Fruit fly (Drosophila melanogaster) whole organism, embryonic: ENCODE results near the gene CG33986.

Experiments
- Abd-B ChIP-seq: fragments of 200-800 bp; sonication (Bioruptor generic); optimal IDR thresholded peaks from 2 replicates; lab custom pipeline; 2018; ENCODE audit warnings: missing biosample characterization, mild to moderate bottlenecking, missing genetic modification characterization, moderate library complexity
- Antp ChIP-seq: fragments of 200-800 bp; sonication (Bioruptor generic); optimal IDR thresholded peaks from 3 replicates; lab custom pipeline; 2016; ENCODE audit warnings: missing biosample characterization, missing genetic modification characterization
- Awh ChIP-seq: fragments of 200-800 bp; sonication (Bioruptor generic); IDR thresholded peaks from 2 replicates; pipeline ENCODE4, ENCODE4 v1.3.6; 2022; ENCODE audit warnings: missing biosample characterization, missing genetic modification characterization
- B-H2 ChIP-seq: fragments of 200-800 bp; sonication (Bioruptor generic); optimal IDR thresholded peaks from 2 replicates; lab custom pipeline; 2018; ENCODE audit warnings: missing biosample characterization, mild to moderate bottlenecking, missing genetic modification characterization
- CG11456 ChIP-seq: fragments of 200-800 bp; sonication (Bioruptor generic); IDR thresholded peaks from 3 replicates; pipeline ENCODE4 v1.3.6; 2022; ENCODE audit warnings: missing biosample characterization, missing genetic modification characterization
- CG12391 ChIP-seq: fragments of 200-800 bp; sonication (Bioruptor generic); optimal IDR thresholded peaks from 3 replicates; lab custom pipeline; 2018; ENCODE audit warnings: missing biosample characterization, mild to moderate bottlenecking, missing genetic modification characterization, moderate library complexity
- CG12942 ChIP-seq: fragments of 200-800 bp; sonication (Bioruptor generic); optimal IDR thresholded peaks from 3 replicates; lab custom pipeline; 2016; ENCODE audit warnings: missing biosample characterization, missing genetic modification characterization
- CG15073 ChIP-seq: fragments of 200-800 bp; sonication (Bioruptor generic); optimal IDR thresholded peaks from 2 replicates; lab custom pipeline; 2016; ENCODE audit warnings: missing biosample characterization, missing genetic modification characterization
- CG15514 ChIP-seq: fragments of 200-800 bp; sonication (Bioruptor generic); optimal IDR thresholded peaks from 3 replicates; lab custom pipeline; 2017; ENCODE audit warnings: missing biosample characterization, missing genetic modification characterization, mild to moderate bottlenecking, moderate library complexity, missing genetic modification reagents
- CG17328 ChIP-seq: fragments of 200-800 bp; sonication (Bioruptor generic); IDR thresholded peaks from 2 replicates; pipeline ENCODE4 v1.3.6; 2022; ENCODE audit warnings: missing biosample characterization, missing genetic modification characterization
- CG17361 ChIP-seq: fragments of 200-800 bp; sonication (Bioruptor generic); IDR thresholded peaks from 3 replicates; pipeline ENCODE4 v1.3.6; 2022; ENCODE audit warnings: missing biosample characterization, missing genetic modification characterization
- CG17829 ChIP-seq: fragments of 200-800 bp; optimal IDR thresholded peaks from 2 replicates; lab custom pipeline; 2019; ENCODE audit warnings: missing biosample characterization, mild to moderate bottlenecking, missing genetic modification characterization, moderate library complexity
- CG18011 ChIP-seq: fragments of 200-800 bp; sonication (Bioruptor generic); optimal IDR thresholded peaks from 2 replicates; lab custom pipeline; 2017; ENCODE audit warnings: missing biosample characterization, missing genetic modification characterization, mild to moderate bottlenecking, moderate library complexity, missing genotype
- CG3163 ChIP-seq: fragments of 200-800 bp; sonication (Bioruptor generic); optimal IDR thresholded peaks from 3 replicates; lab custom pipeline; 2016; ENCODE audit warnings: missing biosample characterization, missing genetic modification characterization
- CG3281 ChIP-seq: fragments of 200-800 bp; sonication (Bioruptor generic); optimal IDR thresholded peaks from 3 replicates; lab custom pipeline; 2017; ENCODE audit warnings: missing biosample characterization, mild to moderate bottlenecking, missing genetic modification characterization
- CG3995 ChIP-seq: fragments of 200-800 bp; sonication (Bioruptor generic); optimal IDR thresholded peaks from 3 replicates; lab custom pipeline; 2016; ENCODE audit warnings: missing biosample characterization, missing genetic modification characterization
- CG4707 ChIP-seq: fragments of 200-800 bp; sonication (Bioruptor generic); optimal IDR thresholded peaks from 2 replicates; lab custom pipeline; 2018; ENCODE audit warnings: missing biosample characterization, mild to moderate bottlenecking, missing genetic modification characterization, moderate library complexity
- CG7556 ChIP-seq: fragments of 200-800 bp; sonication (Bioruptor generic); optimal IDR thresholded peaks from 2 replicates; lab custom pipeline; 2017; ENCODE audit warnings: missing biosample characterization, mild to moderate bottlenecking, missing genetic modification characterization
- Doc2 ChIP-seq: fragments of 200-800 bp; sonication (Bioruptor generic); IDR thresholded peaks from 2 replicates; pipeline ENCODE4 v1.3.6; 2022; ENCODE audit warnings: missing biosample characterization, missing genetic modification characterization
- GATAe ChIP-seq: fragments of 200-800 bp; sonication (Bioruptor generic); conservative IDR thresholded peaks from 2 replicates; pipeline ENCODE4 v1.3.6; 2022; ENCODE audit warnings: missing biosample characterization, missing genetic modification characterization
- Hr39 ChIP-seq: fragments of >200 bp; optimal IDR thresholded peaks from 2 replicates; lab custom pipeline; 2017
- Hr51 ChIP-seq, 2 experiments: fragments of 200-800 bp; sonication (Bioruptor generic); optimal IDR thresholded peaks; 2 replicates in 1 of 2; 3 replicates in 1 of 2; lab custom pipeline; 2016 to 2018; ENCODE audit warnings: missing biosample characterization in 2 of 2, missing genetic modification characterization in 2 of 2, mild to moderate bottlenecking in 1 of 2, moderate library complexity in 1 of 2
- Optix ChIP-seq: fragments of 200-800 bp; sonication (Bioruptor generic); IDR thresholded peaks from 3 replicates; pipeline ENCODE4 v1.3.6; 2022; ENCODE audit warnings: missing biosample characterization, missing genetic modification characterization
- Ptx1 ChIP-seq: fragments of 200-800 bp; sonication (Bioruptor generic); IDR thresholded peaks from 2 replicates; pipeline ENCODE4 v1.3.6; 2022; ENCODE audit warnings: missing biosample characterization, missing genetic modification characterization
- Scr ChIP-seq: fragments of 200-800 bp; sonication (Bioruptor generic); IDR thresholded peaks from 2 replicates; pipeline ENCODE4 v1.3.6; 2022; ENCODE audit warnings: missing biosample characterization, missing genetic modification characterization; ENCODE audit not compliant: partially characterized antibody
- Sin3A ChIP-seq: fragments of >200 bp; optimal IDR thresholded peaks from 2 replicates; lab custom pipeline; 2018
- Sry-δ ChIP-seq: fragments of 200-800 bp; sonication (Bioruptor generic); optimal IDR thresholded peaks from 2 replicates; lab custom pipeline; 2016; ENCODE audit warnings: missing biosample characterization, missing genetic modification characterization
- Trl ChIP-seq, 3 experiments: fragments of >200 bp in 2 of 3; fragments of 200-800 bp in 1 of 3; sonication (Bioruptor generic) in 1 of 3; optimal IDR thresholded peaks; 2 replicates in 1 of 3; 3 replicates in 2 of 3; lab custom pipeline; 2016 to 2017; ENCODE audit warnings: missing biosample characterization in 1 of 3, missing genetic modification characterization in 1 of 3
- ash1 ChIP-seq: fragments of 200-800 bp; sonication (Bioruptor generic); optimal IDR thresholded peaks from 2 replicates; lab custom pipeline; 2018; ENCODE audit warnings: missing biosample characterization, mild to moderate bottlenecking, missing genetic modification characterization
- ato ChIP-seq: fragments of 200-800 bp; sonication (Bioruptor generic); IDR thresholded peaks from 2 replicates; pipeline ENCODE4 v1.3.6; 2022; ENCODE audit warnings: missing biosample characterization, missing genetic modification characterization; ENCODE audit not compliant: partially characterized antibody
- bcd ChIP-seq: fragments of 200-800 bp; sonication (Bioruptor generic); optimal IDR thresholded peaks from 2 replicates; lab custom pipeline; 2017; ENCODE audit warnings: missing biosample characterization, mild to moderate bottlenecking, missing genetic modification characterization
- bsh ChIP-seq, 2 experiments: fragments of 200-800 bp; sonication (Bioruptor generic); optimal IDR thresholded peaks; 2 replicates each; lab custom pipeline; 2017 to 2018; ENCODE audit warnings: mild to moderate bottlenecking in 2 of 2, missing biosample characterization in 2 of 2, missing genetic modification characterization in 2 of 2, moderate library complexity in 1 of 2
- chinmo ChIP-seq: fragments of 200-800 bp; sonication (Bioruptor generic); IDR thresholded peaks from 4 replicates; pipeline ENCODE4 v1.3.6; 2022; ENCODE audit warnings: missing biosample characterization, missing genetic modification characterization; ENCODE audit not compliant: partially characterized antibody
- danr ChIP-seq: fragments of 200-800 bp; sonication (Bioruptor generic); IDR thresholded peaks from 2 replicates; pipeline ENCODE4 v1.3.6; 2022; ENCODE audit warnings: missing biosample characterization, missing genetic modification characterization
- dysf ChIP-seq: fragments of 200-800 bp; sonication (Bioruptor generic); IDR thresholded peaks from 3 replicates; pipeline ENCODE4 v1.3.6; 2022; ENCODE audit warnings: missing biosample characterization, missing genetic modification characterization
- eyg ChIP-seq: fragments of 200-800 bp; sonication (Bioruptor generic); optimal IDR thresholded peaks from 3 replicates; lab custom pipeline; 2016; ENCODE audit warnings: missing biosample characterization, missing genetic modification characterization
- gsb-n ChIP-seq: fragments of 200-800 bp; sonication (Bioruptor generic); optimal IDR thresholded peaks from 3 replicates; lab custom pipeline; 2018; ENCODE audit warnings: missing biosample characterization, mild to moderate bottlenecking, missing genetic modification characterization
- jing ChIP-seq: fragments of 200-800 bp; sonication (Bioruptor generic); optimal IDR thresholded peaks from 2 replicates; lab custom pipeline; 2018; ENCODE audit warnings: missing biosample characterization, mild to moderate bottlenecking, missing genetic modification characterization
- ken ChIP-seq: fragments of 200-800 bp; sonication (Bioruptor generic); IDR thresholded peaks from 3 replicates; pipeline ENCODE4 v1.3.6; 2022; ENCODE audit warnings: missing biosample characterization, missing genetic modification characterization
- lov ChIP-seq, 2 experiments: fragments of 200-800 bp in 1 of 2; fragments of >200 bp in 1 of 2; sonication (Bioruptor generic) in 1 of 2; IDR thresholded peaks in 1 of 2; optimal IDR thresholded peaks in 1 of 2; 2 replicates in 1 of 2; 3 replicates in 1 of 2; pipeline versions ENCODE4 v1.3.6 to Lab custom; 2017 to 2022; ENCODE audit warnings: missing biosample characterization in 1 of 2, missing genetic modification characterization in 1 of 2
- p53 ChIP-seq: fragments of 200-800 bp; sonication (Bioruptor generic); optimal IDR thresholded peaks from 2 replicates; lab custom pipeline; 2016; ENCODE audit warnings: missing biosample characterization, missing genetic modification characterization
- psq ChIP-seq: fragments of 200-800 bp; sonication (Bioruptor generic); optimal IDR thresholded peaks from 2 replicates; lab custom pipeline; 2017; ENCODE audit warnings: missing biosample characterization, missing genetic modification characterization
- sd ChIP-seq: fragments of 200-800 bp; sonication (Bioruptor generic); optimal IDR thresholded peaks from 3 replicates; lab custom pipeline; 2018; ENCODE audit warnings: missing biosample characterization, mild to moderate bottlenecking, missing genetic modification characterization, moderate library complexity
- tin ChIP-seq: fragments of 200-800 bp; sonication (Bioruptor generic); optimal IDR thresholded peaks from 3 replicates; lab custom pipeline; 2016; ENCODE audit warnings: missing biosample characterization, missing genetic modification characterization
- tll ChIP-seq, 2 experiments: fragments of 200-800 bp in 1 of 2; fragments of >200 bp in 1 of 2; sonication (Bioruptor generic) in 1 of 2; optimal IDR thresholded peaks; 2 replicates each; lab custom pipeline; 2017 to 2019; ENCODE audit warnings: missing biosample characterization in 2 of 2, missing genetic modification characterization in 2 of 2, mild to moderate bottlenecking in 1 of 2, moderate library complexity in 1 of 2
- tup ChIP-seq: fragments of 200-800 bp; sonication (Bioruptor generic); optimal IDR thresholded peaks from 2 replicates; lab custom pipeline; 2016; ENCODE audit warnings: missing biosample characterization, mild to moderate bottlenecking, missing genetic modification characterization, moderate library complexity

The CG33986 gene

DNA sequence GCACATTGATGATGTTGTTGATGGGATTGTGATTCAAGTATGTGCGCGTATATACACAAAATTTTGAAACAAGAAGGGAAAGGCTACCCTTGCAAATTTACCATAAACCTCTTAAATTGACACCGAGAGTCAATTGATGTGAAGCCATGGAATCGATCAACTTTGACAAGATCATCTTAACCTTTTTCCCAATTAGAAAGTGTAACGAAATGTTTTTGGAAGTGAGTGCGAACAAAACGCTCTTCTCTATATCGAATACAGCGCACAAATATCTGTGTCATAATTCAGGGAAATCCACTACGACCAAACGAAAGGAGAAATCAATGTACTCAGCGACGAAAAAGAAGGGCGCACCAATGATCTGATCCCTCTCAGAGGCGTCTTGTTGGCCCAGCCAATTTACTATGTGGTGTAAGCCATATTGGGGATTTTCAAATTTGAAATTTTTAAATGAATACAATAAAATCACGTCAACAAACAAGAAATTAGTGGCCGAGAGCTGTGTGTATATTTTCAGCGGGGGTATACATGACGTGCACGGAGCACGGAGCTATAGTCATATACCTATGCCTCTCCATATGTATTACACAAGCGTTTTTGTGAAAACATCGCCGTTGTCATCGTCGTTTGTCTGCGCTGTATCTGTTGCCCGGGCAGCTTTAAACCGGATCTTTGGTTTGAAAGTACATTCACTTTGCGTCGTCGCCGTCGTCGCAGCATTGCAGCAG, 8.5 kb upstream of the CG33986 start (continued):
- TF ChIP-seq Optix (GFP tag; lab: Robert Waterston, UW), result peak; percentile 41; the same call in 1 of the 3 replicates
- TF ChIP-seq tup (GFP tag; lab: Kevin White, UChicago), result no peak
- no peak for TF ChIP-seq eyg (GFP tag; lab: Kevin White, UChicago)
- peak; percentile 11 to 17 for TF ChIP-seq Trl (optimal IDR thresholded peaks at IDR 0.05; lab: Kevin White, UChicago)
- TF ChIP-seq Trl (GFP tag; optimal IDR thresholded peaks at IDR 0.05; lab: Kevin White, UChicago), result peak; percentile 56
- TF ChIP-seq CG17361 (GFP tag; lab: Robert Waterston, UW), result no peak
- TF ChIP-seq Sin3A (lab: Kevin White, UChicago), result no peak
- no peak for TF ChIP-seq Hr39
- TF ChIP-seq dysf (GFP tag; lab: Robert Waterston, UW), result peak; percentile 53
- peak in 1 of 2 experiments; percentile 65 for TF ChIP-seq Hr51 (GFP tag; optimal IDR thresholded peaks at IDR 0.05; lab: Kevin White, UChicago)
- TF ChIP-seq CG15514, result no peak
- TF ChIP-seq ash1 (GFP tag; lab: Kevin White, UChicago), result no peak
- TF ChIP-seq tll (GFP tag; optimal IDR thresholded peaks at IDR 0.05; lab: Kevin White, UChicago), result no peak
- TF ChIP-seq CG12942 (GFP tag; lab: Kevin White, UChicago), result no peak
- TF ChIP-seq CG3281 (GFP tag; lab: Kevin White, UChicago), result peak; percentile 26
- no peak for TF ChIP-seq CG15073 (GFP tag; lab: Kevin White, UChicago)
- TF ChIP-seq Doc2 (GFP tag; lab: Robert Waterston, UW), result no peak
- TF ChIP-seq CG3995, result peak; percentile 23
- no peak for TF ChIP-seq sd
- TF ChIP-seq B-H2 (GFP tag; lab: Kevin White, UChicago), result no peak
- TF ChIP-seq tin (GFP tag; lab: Kevin White, UChicago), result no peak

DNA sequence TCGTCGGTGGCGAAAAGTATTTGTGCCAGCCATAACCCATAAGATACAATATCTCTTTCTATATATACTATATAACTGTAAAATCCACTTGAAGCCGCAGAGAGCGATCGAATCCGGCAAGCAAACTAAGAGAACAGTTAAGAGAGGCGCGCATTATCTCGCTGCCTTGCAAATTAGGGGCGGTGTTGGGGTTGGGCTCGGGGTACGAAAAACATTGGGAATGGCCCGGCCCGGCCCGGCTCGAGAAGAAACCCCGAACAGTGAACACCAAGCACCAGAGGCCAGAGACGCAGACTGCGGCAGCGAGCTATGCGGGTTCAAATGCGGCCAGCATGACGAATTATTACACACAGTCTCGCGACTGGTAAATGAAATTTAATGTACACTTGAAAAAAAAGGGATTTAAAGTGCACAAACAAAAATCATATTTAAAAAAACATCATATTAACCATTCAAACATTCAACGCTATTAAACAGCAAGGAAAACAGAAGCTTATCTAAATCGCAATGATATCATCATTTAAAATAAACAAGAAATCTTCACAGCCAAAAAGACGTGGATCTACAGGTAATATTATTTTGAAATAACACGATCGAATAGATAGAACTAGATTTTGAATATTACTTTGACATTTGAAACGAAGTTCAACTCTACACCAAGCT, 7.4 kb upstream of the CG33986 start:
- TF ChIP-seq CG18011 (GFP tag; lab: Kevin White, UChicago), result no peak
- peak; percentile 86; the same call in 2 of the 4 replicates for TF ChIP-seq chinmo (GFP tag; lab: Robert Waterston, UW)
- no peak for TF ChIP-seq GATAe
- TF ChIP-seq tin (GFP tag; lab: Kevin White, UChicago), result no peak
- TF ChIP-seq ken, result no peak
- TF ChIP-seq bcd (GFP tag; lab: Kevin White, UChicago), result peak; percentile 6
- TF ChIP-seq ato (GFP tag; lab: Robert Waterston, UW), result no peak
- no peak for TF ChIP-seq Sry-δ (GFP tag; lab: Kevin White, UChicago)
- peak; percentile 54 for TF ChIP-seq CG7556
- TF ChIP-seq Abd-B (GFP tag; lab: Kevin White, UChicago), result peak; percentile 15
- peak; percentile 14 for TF ChIP-seq CG17829 (tag; lab: Kevin White, UChicago)
- peak in 1 of 2 experiments; percentile 15 for TF ChIP-seq bsh (GFP tag; optimal IDR thresholded peaks at IDR 0.05; lab: Kevin White, UChicago)
- TF ChIP-seq Scr (GFP tag; lab: Robert Waterston, UW), result no peak
- 0 out of 2 replicates have a peak, but pooled peaks have one; percentile 41 for TF ChIP-seq Awh (GFP tag; lab: Robert Waterston, UW)
- no peak for TF ChIP-seq Hr39
- no peak for TF ChIP-seq jing (GFP tag; lab: Kevin White, UChicago)
- TF ChIP-seq p53, result no peak
- 0 out of 2 replicates have a peak, but pooled peaks have one; percentile 28 for TF ChIP-seq danr (GFP tag; lab: Robert Waterston, UW)
- peak; percentile 27 for TF ChIP-seq Antp (GFP tag; lab: Kevin White, UChicago)
- peak; percentile 71 for TF ChIP-seq Ptx1
- no peak for TF ChIP-seq CG4707 (GFP tag; lab: Kevin White, UChicago)
- peak; percentile 89 for TF ChIP-seq CG3163 (GFP tag; lab: Kevin White, UChicago)
- peak; percentile 34; the same call in 1 of the 2 replicates for TF ChIP-seq CG17328
- TF ChIP-seq gsb-n (tag; lab: Kevin White, UChicago), result peak; percentile 73
- no peak for TF ChIP-seq lov (optimal IDR thresholded peaks at IDR 0.05; lab: Kevin White, UChicago)
- TF ChIP-seq lov (GFP tag; IDR thresholded peaks at IDR 0.05; lab: Robert Waterston, UW), result 0 out of 3 replicates have a peak, but pooled peaks have one; percentile 27
- no peak for TF ChIP-seq psq
- TF ChIP-seq CG12391 (tag; lab: Kevin White, UChicago), result no peak
- TF ChIP-seq CG11456 (GFP tag; lab: Robert Waterston, UW), result 0 out of 3 replicates have a peak, but pooled peaks have one; percentile 43
